Fruit fly (Drosophila melanogaster) ovary, adult (tissue): ENCODE measurements around the gene CG14963.

Experiments
- CG17801 ChIP-seq: fragments of 200-800 bp; optimal IDR thresholded peaks from 2 replicates; lab custom pipeline; 2019; ENCODE audit warnings: missing biosample characterization, mild to moderate bottlenecking, missing genetic modification characterization, moderate library complexity; ENCODE audit not compliant: partially characterized antibody

Gene CG14963

DNA sequence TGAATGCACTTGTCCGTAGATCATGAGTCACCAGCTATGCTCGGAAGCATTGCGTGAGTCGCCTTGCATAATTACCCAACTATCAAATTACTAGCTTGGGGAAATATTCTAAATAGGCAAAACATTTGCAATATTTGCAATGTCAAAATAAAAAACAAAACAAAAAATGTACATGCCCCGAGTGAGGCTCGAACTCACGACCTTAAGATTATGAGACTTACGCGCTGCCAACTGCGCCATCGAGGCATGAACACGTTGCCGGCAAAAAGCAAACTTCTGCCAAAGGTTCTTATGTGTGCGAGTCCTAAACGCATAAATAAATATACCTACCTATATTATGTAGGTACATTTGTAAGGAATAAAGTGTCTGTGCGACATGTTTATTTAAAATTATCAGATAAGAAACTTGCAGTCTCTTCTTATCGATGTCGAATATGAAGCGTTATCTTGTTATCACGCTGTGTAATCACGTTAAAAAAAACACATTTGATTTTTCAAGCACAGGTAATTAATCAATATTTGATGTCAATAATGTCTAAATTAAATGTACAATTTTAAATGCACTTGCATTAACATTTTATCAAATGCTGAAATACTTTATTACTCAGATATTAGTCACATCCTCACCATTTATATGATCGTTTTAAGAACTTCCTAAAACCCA lies 50.4 kb downstream of the CG14963 start:
- no peak for TF ChIP-seq CG17801 (GFP tag; lab: Kevin White, UChicago)
